Worm (Caenorhabditis elegans) whole organism, L3 larva: ENCODE results near the gene ins-23.

Experiments used
- ZK546.5 ChIP-seq: sonication (generic microtip); optimal IDR thresholded peaks from 2 replicates; lab custom pipeline; 2017; ENCODE audit warnings: missing biosample characterization, missing genetic modification characterization
- ceh-28 ChIP-seq: fragments of 150-350 bp; optimal IDR thresholded peaks from 2 replicates; lab custom pipeline; 2014; ENCODE audit warnings: missing biosample characterization, missing genetic modification reagents, missing genetic modification characterization
- ceh-82 ChIP-seq: fragments of 150-350 bp; optimal IDR thresholded peaks from 2 replicates; lab custom pipeline; 2014; ENCODE audit warnings: missing biosample characterization, missing genetic modification characterization
- elt-3 ChIP-seq, 3 experiments: fragments of 150-350 bp in 1 of 3; sonication (generic microtip) in 2 of 3; optimal IDR thresholded peaks; 2 replicates in 2 of 3; 4 replicates in 1 of 3; lab custom pipeline; 2014 to 2017; ENCODE audit warnings: missing biosample characterization in 3 of 3, missing genetic modification characterization in 3 of 3
- fos-1 ChIP-seq: fragments of 150-350 bp; optimal IDR thresholded peaks from 2 replicates; lab custom pipeline; 2014; ENCODE audit warnings: missing biosample characterization, missing genetic modification characterization
- mdl-1 ChIP-seq: fragments of 150-350 bp; optimal IDR thresholded peaks from 2 replicates; lab custom pipeline; 2014; ENCODE audit warnings: missing biosample characterization, missing genetic modification characterization
- pqm-1 ChIP-seq: fragments of 150-350 bp; optimal IDR thresholded peaks from 2 replicates; lab custom pipeline; 2017; ENCODE audit warnings: missing biosample characterization, missing genetic modification characterization, inconsistent platforms
- unc-39 ChIP-seq: sonication (generic microtip); optimal IDR thresholded peaks from 4 replicates; lab custom pipeline; 2017; ENCODE audit warnings: missing biosample characterization, missing genetic modification characterization
- unc-62 ChIP-seq: fragments of 150-350 bp; sonication (generic microtip); optimal IDR thresholded peaks from 4 replicates; lab custom pipeline; 2014; ENCODE audit warnings: missing biosample characterization, missing genetic modification reagents, missing genetic modification characterization

- no peak for TF ChIP-seq unc-62 (GFP tag; lab: Kevin White, UChicago)
- TF ChIP-seq elt-3 (tag; optimal IDR thresholded peaks at IDR 0.05; lab: Kevin White, UChicago), result no peak
- TF ChIP-seq mdl-1 (tag; lab: Kevin White, UChicago), result no peak
- no peak for TF ChIP-seq ZK546.5
- TF ChIP-seq unc-39 (tag; lab: Kevin White, UChicago), result no peak
- TF ChIP-seq ceh-28 (tag; lab: Kevin White, UChicago), result no peak
- TF ChIP-seq ceh-82 (tag; lab: Kevin White, UChicago), result no peak
- no peak for TF ChIP-seq fos-1 (tag; lab: Kevin White, UChicago)
- TF ChIP-seq pqm-1 (tag; lab: Kevin White, UChicago), result no peak
These were observed 43.4 kb upstream of the ins-23 start for ce11 chrIII:9984604-9985003.
